Worm (Caenorhabditis elegans): ENCODE results near the gene F01D5.6.

DNA sequence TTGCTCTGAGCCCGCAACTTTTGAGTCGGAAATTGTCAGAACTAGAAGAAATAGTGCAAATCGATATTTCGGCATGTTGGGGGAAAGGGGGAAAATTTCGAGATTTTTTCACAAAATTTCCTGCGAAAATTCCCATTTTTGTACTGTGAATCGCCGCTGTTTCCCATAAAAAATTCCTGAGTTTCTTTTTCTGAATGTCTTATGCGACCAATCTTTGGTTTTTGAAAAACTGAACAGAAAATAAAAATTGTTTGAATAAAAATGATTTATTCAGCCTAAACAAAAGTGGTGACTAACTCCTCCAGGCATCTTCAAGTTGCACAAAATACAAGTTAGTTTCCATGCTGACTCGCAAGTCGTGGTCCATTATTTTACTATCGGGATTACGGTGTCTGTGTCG, 40.1 kb upstream of the F01D5.6 start, which contains the start of gene W07G1.7:
- TF ChIP-seq med-1 (GFP tag; optimal IDR thresholded peaks at IDR 0.05; ENCODE audit: insufficient read depth) (no peak), ref-1 (GFP tag; conservative IDR thresholded peaks at IDR 0.05) (no peak), ztf-23 (GFP tag; IDR thresholded peaks at IDR 0.05) (no peak)

All from whole organism, midembryonic.